Fruit fly (Drosophila melanogaster) whole organism, larva: ENCODE results near the gene Pc.

Source experiments
- noc ChIP-seq: fragments of 200-800 bp; sonication (Bioruptor generic); optimal IDR thresholded peaks from 3 replicates; lab custom pipeline; 2019; ENCODE audit warnings: missing biosample characterization, mild to moderate bottlenecking, missing genetic modification characterization, moderate library complexity

The Pc gene

DNA sequence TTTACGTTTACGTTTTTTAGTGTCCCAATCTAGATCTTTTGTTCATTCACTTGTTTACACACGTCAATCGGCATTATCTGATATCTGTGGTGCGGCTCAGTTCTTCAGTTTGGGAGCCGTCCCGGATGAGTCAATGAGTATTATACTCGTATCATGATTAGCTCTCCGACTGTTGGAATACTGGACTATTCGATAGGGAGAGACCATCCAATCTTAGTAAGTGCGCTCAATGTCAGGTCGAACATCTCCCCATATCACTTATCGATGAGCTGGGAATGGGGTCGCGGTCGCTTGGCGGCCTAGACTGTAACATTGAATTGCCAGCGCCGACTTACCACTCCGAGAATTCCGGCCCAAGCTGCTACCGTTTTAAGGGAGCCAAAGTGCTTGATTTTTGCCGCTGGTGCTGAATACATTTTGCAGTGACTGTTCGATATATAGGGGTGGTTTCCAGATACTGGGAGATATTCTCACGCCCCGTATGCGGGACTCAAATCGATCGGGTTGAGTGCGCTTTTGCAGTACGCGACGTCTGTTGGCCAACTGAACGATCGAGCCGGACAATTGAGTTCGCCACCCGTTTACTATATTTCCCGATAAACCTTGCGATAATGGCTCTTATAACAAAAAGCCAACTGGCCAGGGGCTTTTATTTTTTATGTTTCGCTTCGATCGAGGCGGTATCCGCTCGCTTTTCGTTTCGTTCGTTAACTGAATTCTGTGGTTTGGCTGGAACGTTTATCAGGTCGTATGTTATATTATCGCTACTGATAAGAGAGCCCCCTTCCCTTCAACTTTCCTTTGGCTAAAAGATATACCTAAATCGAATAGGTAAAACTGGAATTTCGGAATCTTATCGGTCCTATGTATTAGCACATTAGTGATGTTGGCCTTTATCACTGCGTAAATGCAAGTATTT lies 32.8 kb downstream of the Pc start:
- no peak for TF ChIP-seq noc (tag; lab: Kevin White, UChicago)

DNA sequence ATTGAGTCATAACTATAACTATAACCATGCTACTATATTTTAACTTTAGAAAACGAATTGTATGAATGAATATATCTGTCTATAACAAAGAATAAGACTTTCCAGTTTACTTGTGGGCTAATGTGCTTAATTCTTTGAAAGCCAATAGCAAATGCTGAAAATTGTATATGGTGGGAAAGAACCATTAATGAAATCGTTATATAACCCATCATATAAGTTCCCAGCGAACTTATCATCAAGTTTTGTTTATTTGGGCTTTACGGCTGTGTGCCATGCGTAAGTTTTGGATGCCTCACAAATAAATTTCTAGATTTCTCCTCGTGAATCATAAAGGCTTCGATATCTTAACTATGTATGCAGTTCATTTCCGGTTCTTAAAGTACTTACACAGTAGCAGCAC lies 34.0 kb downstream of the Pc start:
- TF ChIP-seq noc (tag; lab: Kevin White, UChicago): no peak

DNA sequence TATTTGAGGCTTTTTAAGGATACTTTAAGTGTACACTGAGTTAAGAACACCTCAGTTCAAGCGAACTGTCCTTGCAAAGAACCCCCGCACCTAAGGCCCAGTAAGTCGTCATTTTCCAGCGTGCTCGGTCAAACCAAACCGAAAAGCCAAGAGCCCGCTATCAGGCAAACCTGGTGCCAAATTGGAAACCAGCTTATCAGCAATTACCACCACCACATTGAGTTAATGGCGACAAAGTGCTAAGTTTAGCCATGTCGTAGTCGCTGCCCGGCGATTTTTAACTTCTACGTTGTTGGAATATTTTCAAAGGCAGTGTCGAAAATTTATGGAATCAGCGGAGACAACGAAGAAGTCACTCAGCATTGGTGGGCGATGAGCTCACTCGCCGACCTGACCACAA lies 35.1 kb downstream of the Pc start:
- TF ChIP-seq noc (tag; lab: Kevin White, UChicago): no peak

DNA sequence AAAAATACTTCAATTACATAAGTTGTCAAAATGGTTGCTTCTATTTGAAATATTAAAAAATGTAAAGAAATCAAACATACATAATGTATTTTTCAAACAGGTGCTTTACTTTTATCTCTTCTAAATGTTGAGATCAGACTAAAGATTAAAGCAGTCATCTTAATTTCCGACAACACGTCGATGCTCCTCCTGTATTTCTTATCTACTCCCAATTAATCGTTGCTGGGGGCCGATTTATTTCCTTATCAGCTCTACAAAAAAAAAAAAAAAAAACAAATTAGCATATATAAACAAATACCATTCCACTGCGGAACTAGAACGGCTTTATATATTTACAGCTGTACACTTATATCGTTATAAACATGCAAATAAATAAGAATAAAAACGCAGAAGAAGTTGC lies 36.1 kb downstream of the Pc start:
- TF ChIP-seq noc (tag; lab: Kevin White, UChicago): no peak

DNA sequence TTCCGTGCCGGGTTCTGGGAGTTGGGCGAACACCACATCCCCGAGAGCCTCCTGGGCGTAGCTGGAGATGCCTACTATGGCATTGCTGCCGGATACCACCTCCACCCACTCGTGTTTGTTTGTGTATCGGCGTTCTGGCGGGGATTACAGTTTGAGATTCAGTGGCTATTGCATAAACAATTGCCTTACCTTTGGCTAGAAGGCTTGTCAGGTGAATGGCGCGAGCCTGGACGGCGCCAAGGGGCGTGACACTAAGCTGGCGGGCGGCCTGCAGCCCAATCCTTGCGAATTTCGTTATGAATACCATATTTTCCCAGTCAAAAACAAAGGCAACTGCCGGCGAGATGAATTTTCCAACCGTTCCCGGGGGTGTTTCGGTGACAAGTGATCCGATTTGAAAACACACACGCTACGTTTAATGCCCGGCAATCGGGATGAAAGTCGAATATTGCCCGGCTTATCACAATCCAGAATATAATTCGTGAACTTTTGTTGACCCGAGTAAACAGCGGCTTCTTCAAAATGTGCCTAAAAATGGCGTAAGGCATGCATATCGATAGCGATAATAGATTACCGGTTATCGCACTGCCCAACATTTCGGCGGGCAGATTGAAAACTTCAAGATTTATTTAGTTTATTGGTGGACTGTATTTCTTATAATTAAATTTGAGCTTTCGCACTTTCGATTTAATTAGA lies 36.7 kb downstream of the Pc start, which contains the start of gene ppl:
TSS of gene ppl (minus strand) at position 511 of the 696 bp plus-strand sequence.
- TF ChIP-seq noc (tag; lab: Kevin White, UChicago): peak; percentile 27

DNA sequence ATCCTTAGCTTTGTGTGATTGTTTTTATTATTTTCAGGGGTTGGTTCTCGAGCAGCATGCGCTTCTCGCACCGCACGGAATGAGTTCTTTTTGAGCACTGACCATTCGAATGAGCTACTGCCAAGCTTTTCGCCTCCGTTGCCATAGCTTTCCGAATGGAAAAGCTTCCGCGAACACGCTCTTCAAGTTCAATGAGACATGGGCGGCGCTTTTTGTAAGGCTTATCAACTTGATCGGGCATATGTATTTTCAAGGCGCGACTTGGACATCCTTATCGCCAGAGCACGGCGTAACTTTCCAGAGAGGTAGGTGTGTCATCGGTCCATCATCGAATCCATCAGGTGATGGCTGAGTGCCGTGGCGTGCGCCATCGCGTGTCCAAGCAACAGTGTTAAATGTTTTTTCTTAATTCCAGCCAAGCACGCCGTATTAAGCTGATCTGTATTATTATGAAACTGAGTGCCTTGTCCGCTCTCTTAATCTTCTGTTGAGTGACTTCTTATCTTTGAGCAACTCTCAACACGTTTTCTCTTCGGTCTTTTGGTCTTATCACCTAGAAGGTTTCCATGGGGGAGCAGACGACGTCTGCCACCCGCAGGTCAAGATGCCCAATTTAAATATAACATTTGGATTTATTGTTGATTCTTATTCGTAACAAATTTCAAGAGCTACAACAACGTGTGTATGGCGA lies 37.8 kb downstream of the Pc start, which contains the start of gene AcCoAS:
TSS of gene AcCoAS (minus strand) at position 368 of the 691 bp plus-strand sequence.
- peak; percentile 90 for TF ChIP-seq noc (tag; lab: Kevin White, UChicago)

DNA sequence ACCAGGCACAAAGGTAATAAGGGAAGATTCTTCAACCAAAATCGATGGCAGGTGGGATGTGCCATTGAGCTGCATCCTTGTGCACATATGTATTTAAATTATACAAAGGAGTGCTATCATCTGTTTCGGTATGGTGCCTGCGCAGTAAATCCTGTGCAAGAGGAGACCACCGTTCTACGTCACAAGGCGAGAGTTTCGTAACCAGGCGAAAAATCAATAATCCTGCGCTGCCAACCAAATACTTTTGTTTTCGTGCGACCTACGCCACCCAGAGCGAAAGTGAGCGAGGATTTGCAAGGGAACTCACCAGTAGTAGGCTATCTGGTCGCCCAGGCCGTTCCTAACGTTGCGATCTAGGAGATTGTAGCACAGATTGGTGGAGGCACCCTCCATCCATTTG lies 38.7 kb downstream of the Pc start:
- TF ChIP-seq noc (tag; lab: Kevin White, UChicago): no peak

DNA sequence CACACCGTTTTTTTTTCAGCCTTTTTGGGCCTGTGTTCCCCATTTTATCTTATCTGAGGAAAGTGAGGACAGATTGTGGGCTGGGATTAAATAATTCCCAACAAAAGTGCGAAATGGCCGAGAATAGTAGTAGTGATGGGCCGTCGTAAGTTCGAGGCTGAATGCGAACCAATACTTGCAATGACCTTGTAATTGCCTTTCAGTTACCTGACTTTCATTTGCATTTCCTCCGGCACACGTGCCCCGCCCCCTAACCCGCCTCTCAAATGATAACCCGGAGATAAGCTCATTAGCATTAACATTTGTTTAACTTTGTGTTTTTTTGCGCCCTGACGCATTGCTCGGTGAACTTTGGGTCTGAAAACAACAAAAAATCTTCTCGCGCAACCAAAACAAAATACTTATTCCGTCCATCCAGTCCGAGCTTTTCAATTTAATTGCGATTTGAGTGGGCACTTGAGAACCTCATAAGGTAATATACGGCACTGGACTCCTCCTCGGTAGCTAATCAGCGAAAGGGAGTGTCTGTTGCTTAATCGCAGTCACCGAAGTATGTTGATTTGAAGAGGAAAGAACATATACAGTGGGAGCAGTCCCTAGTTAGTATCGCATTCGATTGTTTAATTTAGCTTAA lies 39.8 kb downstream of the Pc start:
- TF ChIP-seq noc (tag; lab: Kevin White, UChicago): peak; percentile 66

DNA sequence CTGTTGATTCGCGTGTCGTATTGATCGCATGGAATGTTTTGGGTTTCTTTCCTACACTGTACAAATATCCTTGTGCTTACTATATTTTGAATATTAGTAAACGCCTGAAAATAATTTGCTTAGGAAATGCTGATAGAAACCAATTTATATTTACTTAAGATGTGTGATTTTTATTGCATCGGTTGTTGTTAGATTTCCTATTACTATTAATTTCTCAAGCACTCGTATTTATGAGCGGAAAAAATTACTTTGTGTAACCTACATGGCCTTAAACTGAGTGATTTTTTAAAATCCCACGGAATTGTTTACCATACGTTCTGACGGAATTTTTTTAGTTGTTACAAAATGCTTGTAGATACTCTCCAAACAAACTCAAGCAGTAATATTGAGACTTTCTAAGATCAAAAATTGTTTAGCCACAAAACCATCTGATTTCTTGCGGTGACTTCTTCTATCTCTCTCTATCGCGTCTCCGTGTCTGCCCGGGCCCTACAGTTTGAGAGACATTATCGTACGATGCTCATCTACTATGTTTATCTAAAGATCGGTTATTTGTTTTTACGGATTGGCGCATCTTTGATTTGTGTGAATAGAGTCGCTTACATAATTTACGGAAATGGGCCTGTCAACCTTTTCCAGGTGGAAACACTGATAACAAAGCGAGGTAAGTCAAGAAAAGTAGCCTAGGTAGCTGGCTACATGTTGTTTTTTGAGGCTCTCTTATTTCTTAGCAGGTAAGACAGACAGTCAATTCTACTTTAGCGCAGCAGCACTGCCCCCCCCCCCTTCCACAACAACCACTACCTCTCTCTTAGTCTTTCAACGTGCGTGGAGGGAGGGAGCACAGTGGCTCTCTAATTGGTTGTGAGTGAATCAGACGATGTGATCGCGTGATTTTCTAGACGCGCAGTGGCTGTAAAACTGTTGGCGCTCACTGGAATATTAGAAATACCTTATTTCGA lies 41.2 kb downstream of the Pc start:
- peak; percentile 35 for TF ChIP-seq noc (tag; lab: Kevin White, UChicago)

DNA sequence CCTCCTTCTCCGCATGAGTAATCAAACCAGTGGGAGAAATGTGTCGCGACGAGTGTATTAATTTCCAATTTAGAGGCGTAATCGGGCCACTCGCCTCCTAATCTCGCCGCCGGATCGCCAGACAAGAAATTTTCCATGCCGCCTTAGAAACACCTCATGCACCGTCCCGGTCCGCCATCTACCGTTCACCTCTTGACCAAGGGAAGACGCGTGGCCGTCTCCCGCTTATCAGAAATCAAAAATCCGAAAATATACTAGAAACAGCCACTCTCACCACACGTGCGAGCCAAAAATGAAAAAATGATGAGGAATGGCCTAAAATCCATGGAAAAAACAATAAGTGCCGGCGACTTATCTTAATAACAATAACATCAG lies 41.9 kb downstream of the Pc start:
- no peak for TF ChIP-seq noc (tag; lab: Kevin White, UChicago)

DNA sequence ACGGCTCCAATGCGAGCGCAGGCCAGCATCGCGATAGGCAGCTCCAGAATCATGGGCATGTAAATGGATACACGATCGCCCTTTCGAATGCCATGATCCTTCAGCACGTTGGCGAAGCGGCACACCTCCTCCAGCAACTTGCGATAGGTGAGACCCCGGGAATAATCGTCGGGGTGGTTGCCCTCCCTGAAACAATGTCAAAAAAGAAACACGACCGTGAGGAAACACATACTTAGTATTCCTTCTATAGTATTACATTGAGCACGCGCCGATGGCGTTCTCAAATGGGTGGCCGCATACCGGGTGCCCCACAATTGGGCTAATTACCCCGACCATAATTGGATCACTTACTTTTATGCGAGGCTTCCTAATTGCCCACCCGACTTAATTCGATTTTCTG lies 44.3 kb downstream of the Pc start:
- TF ChIP-seq noc (tag; lab: Kevin White, UChicago): no peak

DNA sequence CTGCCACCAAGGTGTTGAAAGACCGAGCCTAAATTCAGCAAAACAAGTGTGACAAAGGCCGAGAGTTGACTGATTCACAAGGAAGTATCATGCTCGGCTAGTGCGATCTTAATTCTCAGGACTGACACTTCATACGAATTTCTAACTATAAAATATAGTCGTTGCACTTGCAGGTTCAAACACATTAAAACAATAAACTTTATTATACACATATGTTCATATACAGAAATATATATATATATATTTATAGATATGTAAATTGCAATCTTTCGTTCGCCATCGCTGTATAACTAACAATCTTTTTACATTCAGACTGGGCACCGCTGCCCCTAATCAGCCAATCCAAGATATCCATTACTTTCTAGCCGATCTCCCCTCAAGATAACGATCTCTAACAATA lies 47.3 kb downstream of the Pc start, which contains the start of gene CG9389:
TSS of gene CG9389 (minus strand) at position 101 of the 400 bp plus-strand sequence.
- TF ChIP-seq noc (tag; lab: Kevin White, UChicago): no peak

DNA sequence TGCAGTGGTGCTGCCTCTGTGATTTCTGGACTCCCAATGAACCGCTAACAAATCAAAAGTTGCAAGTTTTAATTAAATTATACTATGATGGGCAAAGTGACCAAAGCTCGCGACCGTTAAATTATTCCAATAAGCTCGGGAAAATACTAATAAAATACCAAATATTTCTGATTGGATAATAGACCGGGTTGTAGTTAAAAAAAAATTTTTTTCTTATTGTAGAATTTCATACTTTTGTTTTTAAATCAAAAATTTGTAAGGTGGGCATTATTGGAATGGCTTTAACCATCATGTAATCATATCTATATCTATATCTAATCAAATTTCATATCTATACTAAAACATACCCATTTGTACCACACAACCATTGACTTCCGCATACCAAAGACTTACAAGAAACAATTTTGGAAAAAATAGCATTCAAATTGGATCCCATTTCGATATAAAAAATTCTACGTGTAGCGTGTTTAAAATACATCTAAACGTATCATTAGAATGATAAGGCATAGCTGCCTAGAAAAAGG lies 49.9 kb downstream of the Pc start, which contains the start of gene CG9391:
TSS of gene CG9391 (minus strand) at position 474 of the 524 bp plus-strand sequence.
- TF ChIP-seq noc (tag; lab: Kevin White, UChicago): no peak
